Fruit fly (Drosophila melanogaster): ENCODE data around the gene CG42788.

CG42788 gene

dm6 chr3R:15089250-15089921 lies 42.3 kb downstream of the CG42788 start (continued):
- TF ChIP-seq hkb (optimal IDR thresholded peaks at IDR 0.05) (no peak), hkb (GFP tag; IDR thresholded peaks at IDR 0.05) (0 out of 2 replicates have a peak, but pooled peaks have one; percentile 11), CG3847 (GFP tag; IDR thresholded peaks at IDR 0.05) (no peak), Poxn (GFP tag; IDR thresholded peaks at IDR 0.05) (no peak), Fer1 (GFP tag; optimal IDR thresholded peaks at IDR 0.05) (peak; percentile 56), sr (GFP tag; IDR thresholded peaks at IDR 0.05) (no peak), E2f1 (GFP tag; IDR thresholded peaks at IDR 0.05) (no peak), Nf-YB (GFP tag; optimal IDR thresholded peaks at IDR 0.05) (peak; percentile 45), CG14965 (GFP tag; optimal IDR thresholded peaks at IDR 0.05; ENCODE audit: borderline replicate concordance) (peak; percentile 27), gsb-n (tag; optimal IDR thresholded peaks at IDR 0.05) (peak; percentile 4), tin (GFP tag; optimal IDR thresholded peaks at IDR 0.05) (no peak), jing (GFP tag; optimal IDR thresholded peaks at IDR 0.05) (no peak), toy (GFP tag; IDR thresholded peaks at IDR 0.05) (no peak), nmo (GFP tag; optimal IDR thresholded peaks at IDR 0.05) (no peak), CG6654 (GFP tag; optimal IDR thresholded peaks at IDR 0.05) (no peak), CG7987 (GFP tag; optimal IDR thresholded peaks at IDR 0.05) (peak; percentile 69), Trl (optimal IDR thresholded peaks at IDR 0.05) (peak in 1 of 2 experiments; percentile 2), Trl (GFP tag; optimal IDR thresholded peaks at IDR 0.05) (no peak), prd (optimal IDR thresholded peaks at IDR 0.05) (no peak), prd (GFP tag; IDR thresholded peaks at IDR 0.05) (peak; percentile 50; the same call in 2 of the 3 replicates), B-H1 (GFP tag; IDR thresholded peaks at IDR 0.05) (no peak), al (GFP tag; IDR thresholded peaks at IDR 0.05) (no peak), CG12299 (tag; optimal IDR thresholded peaks at IDR 0.05) (peak; percentile 66), lola (GFP tag; optimal IDR thresholded peaks at IDR 0.05) (peak in 1 of 3 experiments; percentile 4), CG4404 (GFP tag; IDR thresholded peaks at IDR 0.05) (no peak), br (optimal IDR thresholded peaks at IDR 0.05) (no peak), Meics (GFP tag; optimal IDR thresholded peaks at IDR 0.05) (peak; percentile 40), eyg (GFP tag; optimal IDR thresholded peaks at IDR 0.05) (no peak), sob (GFP tag; IDR thresholded peaks at IDR 0.05) (no peak), pho (GFP tag; optimal IDR thresholded peaks at IDR 0.05) (no peak), dpn (GFP tag; optimal IDR thresholded peaks at IDR 0.05) (peak in 1 of 2 experiments; percentile 20), CG4730 (GFP tag; IDR thresholded peaks at IDR 0.05) (no peak), zfh2 (GFP tag; optimal IDR thresholded peaks at IDR 0.05) (peak; percentile 6), CG1647 (GFP tag; optimal IDR thresholded peaks at IDR 0.05) (no peak), NC2α (GFP tag; optimal IDR thresholded peaks at IDR 0.05) (no peak), esg (GFP tag; conservative IDR thresholded peaks at IDR 0.05) (no peak), zfh1 (GFP tag; IDR thresholded peaks at IDR 0.05) (no peak), CG1792 (GFP tag; optimal IDR thresholded peaks at IDR 0.05) (no peak), CG10267 (tag; optimal IDR thresholded peaks at IDR 0.05) (peak; percentile 25), ato (GFP tag; IDR thresholded peaks at IDR 0.05; ENCODE audit: partially characterized antibody) (no peak), TFAM (GFP tag; optimal IDR thresholded peaks at IDR 0.05) (no peak), CoRest (tag; optimal IDR thresholded peaks at IDR 0.05) (peak; percentile 57), CG13894 (tag; optimal IDR thresholded peaks at IDR 0.05) (peak; percentile 29), Ssrp (tag; optimal IDR thresholded peaks at IDR 0.05) (peak; percentile 6), nerfin-1 (tag; optimal IDR thresholded peaks at IDR 0.05) (peak; percentile 31), Hmx (GFP tag; optimal IDR thresholded peaks at IDR 0.05) (no peak), tx (GFP tag; optimal IDR thresholded peaks at IDR 0.05) (no peak), sna (GFP tag; IDR thresholded peaks at IDR 0.05; ENCODE audit: partially characterized antibody) (no peak), Sin3A (optimal IDR thresholded peaks at IDR 0.05) (no peak), ham (GFP tag; IDR thresholded peaks at IDR 0.05) (no peak), HmgD (GFP tag; optimal IDR thresholded peaks at IDR 0.05) (no peak), gcm2 (GFP tag; optimal IDR thresholded peaks at IDR 0.05) (peak; percentile 29)
